Worm (Caenorhabditis elegans) whole organism, L1 larva: ENCODE measurements around the gene F59A7.2.

Experiments
- C34B4.2 ChIP-seq: sonication (generic microtip); optimal IDR thresholded peaks from 2 replicates; lab custom pipeline; 2017; ENCODE audit warnings: mild to moderate bottlenecking, missing genetic modification characterization, missing compliant biosample characterization
- aha-1 ChIP-seq: fragments of 150-350 bp; optimal IDR thresholded peaks from 2 replicates; lab custom pipeline; 2014; ENCODE audit warnings: missing biosample characterization, missing genetic modification characterization
- aly-2 ChIP-seq: fragments of 150-350 bp; optimal IDR thresholded peaks from 2 replicates; lab custom pipeline; 2014; ENCODE audit warnings: missing biosample characterization, missing genetic modification characterization
- blmp-1 ChIP-seq: fragments of 150-350 bp; optimal IDR thresholded peaks from 2 replicates; lab custom pipeline; 2014; ENCODE audit warnings: missing biosample characterization, missing genetic modification characterization
- ets-5 ChIP-seq: fragments of 200-800 bp; sonication (Bioruptor generic); IDR thresholded peaks from 2 replicates; pipeline ENCODE4 v1.3.6; 2022; ENCODE audit warnings: missing genetic modification characterization, missing compliant biosample characterization
- grh-1 ChIP-seq: fragments of 200-800 bp; sonication (Bioruptor generic); IDR thresholded peaks from 2 replicates; pipeline ENCODE4 v1.3.6; 2022; ENCODE audit warnings: missing genetic modification reagents, missing genetic modification characterization, missing compliant biosample characterization
- jun-1 ChIP-seq: fragments of 150-350 bp; optimal IDR thresholded peaks from 2 replicates; lab custom pipeline; 2014; ENCODE audit warnings: missing biosample characterization, missing genetic modification reagents, missing genetic modification characterization
- lin-35 ChIP-seq, 2 experiments: fragments of 150-350 bp; optimal IDR thresholded peaks; 2 replicates each; lab custom pipeline; 2014; ENCODE audit warnings: missing biosample characterization in 2 of 2, missing genetic modification characterization in 2 of 2, missing genetic modification reagents in 2 of 2
- nhr-11 ChIP-seq: fragments of 150-350 bp; optimal IDR thresholded peaks from 2 replicates; lab custom pipeline; 2014; ENCODE audit warnings: missing biosample characterization, missing genetic modification characterization
- nhr-47 ChIP-seq: sonication (generic microtip); optimal IDR thresholded peaks from 2 replicates; lab custom pipeline; 2016; ENCODE audit warnings: mild to moderate bottlenecking, missing genetic modification characterization, moderate library complexity, missing compliant biosample characterization
- nhr-84 ChIP-seq: sonication (generic microtip); optimal IDR thresholded peaks from 2 replicates; lab custom pipeline; 2017; ENCODE audit warnings: missing biosample characterization, missing genetic modification characterization
- nhr-85 ChIP-seq: sonication (generic microtip); peaks from one replicate; lab custom pipeline; 2016; ENCODE audit warnings: missing genetic modification characterization, inconsistent platforms, missing compliant biosample characterization
- pag-3 ChIP-seq: sonication (generic microtip); optimal IDR thresholded peaks from 2 replicates; lab custom pipeline; 2017; ENCODE audit warnings: missing genetic modification characterization, mild to moderate bottlenecking, missing compliant biosample characterization, antibody characterized with exemption, borderline replicate concordance; ENCODE audit not compliant: insufficient read depth
- skn-1 ChIP-seq: fragments of 150-350 bp; optimal IDR thresholded peaks from 2 replicates; lab custom pipeline; 2014; ENCODE audit warnings: missing biosample characterization, missing genetic modification characterization
- snpc-4 ChIP-seq: fragments of 150-350 bp; optimal IDR thresholded peaks from 2 replicates; lab custom pipeline; 2014; ENCODE audit warnings: missing biosample characterization, missing genetic modification characterization
- sox-4 ChIP-seq: sonication (generic microtip); optimal IDR thresholded peaks from 2 replicates; lab custom pipeline; 2016; ENCODE audit warnings: missing genetic modification characterization, missing compliant biosample characterization
- unc-130 ChIP-seq: fragments of 150-350 bp; optimal IDR thresholded peaks from 2 replicates; lab custom pipeline; 2017; ENCODE audit warnings: missing biosample characterization, missing genetic modification characterization, inconsistent platforms
- unc-86 ChIP-seq: sonication (generic microtip); optimal IDR thresholded peaks from 2 replicates; lab custom pipeline; 2016; ENCODE audit warnings: missing genetic modification characterization, missing compliant biosample characterization
- unc-98 ChIP-seq: fragments of 200-800 bp; sonication (Bioruptor generic); IDR thresholded peaks from 2 replicates; pipeline ENCODE4 v1.3.6; 2022; ENCODE audit warnings: missing genetic modification characterization, missing compliant biosample characterization

The F59A7.2 gene

DNA sequence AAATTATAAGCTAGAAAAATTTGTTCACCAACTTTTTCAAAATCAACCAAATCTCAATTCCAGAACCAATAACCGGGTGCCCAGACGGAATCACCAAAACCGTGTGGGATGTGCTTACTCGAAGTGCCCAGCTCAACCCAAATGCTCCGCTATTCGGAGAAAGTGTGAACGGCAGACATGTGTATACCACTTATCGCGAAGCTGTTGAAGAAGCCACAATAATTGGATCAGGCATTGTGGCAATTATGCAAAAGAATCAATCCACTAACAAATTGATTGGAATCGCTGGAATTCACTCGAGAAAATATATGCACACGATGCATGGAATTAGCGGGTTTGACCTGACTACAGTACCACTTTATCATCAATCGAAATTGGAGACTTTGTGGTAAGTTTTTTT, 46.6 kb downstream of the F59A7.2 start:
- TF ChIP-seq sox-4, result no peak
- TF ChIP-seq aly-2 (tag; lab: Kevin White, UChicago), result no peak
- TF ChIP-seq nhr-84 (tag; lab: Kevin White, UChicago), result no peak

DNA sequence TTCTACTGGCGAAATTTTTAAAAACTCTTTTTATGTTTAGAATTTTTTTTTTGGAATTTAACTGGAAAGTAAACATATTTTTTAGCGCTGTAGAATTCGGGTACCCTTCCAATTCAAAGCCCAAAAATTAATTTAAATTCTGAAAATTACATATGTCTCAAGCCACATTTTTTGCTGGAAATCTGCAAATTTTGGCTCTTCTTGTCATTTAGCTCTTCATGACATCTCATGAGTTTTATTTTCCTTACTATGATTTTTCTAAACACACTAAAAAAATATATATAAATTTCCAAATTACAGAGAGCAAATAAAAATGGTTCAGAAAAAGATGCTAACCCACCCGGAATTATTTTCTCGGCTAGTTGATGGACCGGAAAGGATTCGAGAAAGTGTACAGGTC, 47.1 kb downstream of the F59A7.2 start, which contains the start of gene acs-3:
TSS of gene acs-3 (plus strand) at position 301 of the 400 bp plus-strand sequence.
- TF ChIP-seq snpc-4 (tag; lab: Kevin White, UChicago) (no peak), skn-1 (tag; lab: Kevin White, UChicago) (no peak), nhr-11 (tag; lab: Kevin White, UChicago) (no peak), unc-86 (tag; lab: Kevin White, UChicago) (no peak), nhr-47 (tag; lab: Kevin White, UChicago) (no peak), ets-5 (GFP tag; lab: Robert Waterston, UW) (no peak), pag-3 (no peak), lin-35 (GFP tag; optimal IDR thresholded peaks at IDR 0.05; lab: Kevin White, UChicago) (no peak), nhr-85 (tag; lab: Kevin White, UChicago) (no peak), grh-1 (GFP tag; lab: Robert Waterston, UW) (no peak), C34B4.2 (no peak)

DNA sequence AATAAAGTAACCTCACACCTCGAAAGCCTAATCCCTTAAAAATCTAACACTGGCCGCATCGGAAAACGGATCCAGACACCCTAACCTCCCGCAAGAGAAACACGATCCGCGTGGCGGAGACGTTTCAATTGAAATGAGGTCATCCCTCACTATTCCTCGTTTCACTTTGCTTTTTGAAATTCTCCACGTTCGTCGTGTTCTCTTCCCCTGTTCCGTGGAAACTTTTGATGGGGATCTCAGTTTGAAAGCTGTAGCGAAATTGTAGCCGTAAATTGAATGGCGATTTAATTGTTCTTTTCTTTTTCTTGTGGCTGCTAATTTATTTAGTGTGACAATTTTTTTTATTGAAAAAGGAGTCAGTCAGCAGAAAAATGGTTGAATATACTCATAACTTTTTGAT, 47.5 kb downstream of the F59A7.2 start:
- no peak for TF ChIP-seq unc-98 (GFP tag; lab: Robert Waterston, UW)
- peak; percentile 51 for TF ChIP-seq blmp-1
- TF ChIP-seq aha-1 (tag; lab: Kevin White, UChicago), result no peak
- TF ChIP-seq nhr-84 (tag; lab: Kevin White, UChicago), result no peak

DNA sequence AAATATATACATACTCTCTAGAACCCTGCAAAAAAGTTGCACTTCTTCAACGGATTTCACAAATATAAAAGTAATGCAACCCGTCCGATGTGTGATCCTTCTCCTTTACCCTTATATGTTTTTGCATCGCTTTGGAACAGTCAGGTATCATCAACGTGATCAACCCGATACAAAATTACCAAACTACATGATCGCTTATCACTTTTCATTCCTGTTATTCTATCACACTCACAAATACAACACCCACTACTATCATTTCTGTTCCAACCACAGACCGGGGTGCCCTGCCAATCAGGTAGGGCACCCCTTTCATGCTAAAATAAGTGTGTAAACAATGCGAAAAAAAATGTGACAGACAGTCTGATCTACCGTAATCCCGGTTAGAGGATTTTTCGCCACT, 49.4 kb downstream of the F59A7.2 start:
- TF ChIP-seq jun-1 (tag; lab: Kevin White, UChicago), result no peak
- TF ChIP-seq unc-130 (tag; lab: Kevin White, UChicago), result no peak
- no peak for TF ChIP-seq blmp-1
